Worm (Caenorhabditis elegans) whole organism, L2 larva: Measurements from ENCODE around the gene srd-74.

ENCODE experiments used
- C34F6.9 ChIP-seq: fragments of 150-350 bp; optimal IDR thresholded peaks from 2 replicates; lab custom pipeline; 2014; ENCODE audit warnings: missing biosample characterization, missing genetic modification characterization
- F13H6.1 ChIP-seq: sonication (generic microtip); optimal IDR thresholded peaks from 2 replicates; lab custom pipeline; 2016; ENCODE audit warnings: missing genetic modification characterization, missing compliant biosample characterization
- R02D3.7 ChIP-seq: fragments of 150-350 bp; optimal IDR thresholded peaks from 2 replicates; lab custom pipeline; 2014; ENCODE audit warnings: missing biosample characterization, missing genetic modification characterization
- Y55F3AM.14 ChIP-seq: fragments of 200-800 bp; sonication (Bioruptor generic); optimal IDR thresholded peaks from 2 replicates; lab custom pipeline; 2018; ENCODE audit warnings: mild to moderate bottlenecking, missing genetic modification characterization, missing compliant biosample characterization
- aly-2 ChIP-seq: fragments of 150-350 bp; optimal IDR thresholded peaks from 2 replicates; lab custom pipeline; 2014; ENCODE audit warnings: missing biosample characterization, missing genetic modification characterization
- ama-1 ChIP-seq: fragments of 150-350 bp; optimal IDR thresholded peaks from 2 replicates; lab custom pipeline; 2018; ENCODE audit warnings: inconsistent platforms
- blmp-1 ChIP-seq: sonication (generic microtip); optimal IDR thresholded peaks from 2 replicates; lab custom pipeline; 2017; ENCODE audit warnings: missing genetic modification characterization, mild to moderate bottlenecking, missing compliant biosample characterization, antibody characterized with exemption, moderate library complexity; ENCODE audit not compliant: insufficient read depth
- ceh-16 ChIP-seq: fragments of 150-350 bp; optimal IDR thresholded peaks from 2 replicates; lab custom pipeline; 2014; ENCODE audit warnings: missing biosample characterization, missing genetic modification characterization
- crh-2 ChIP-seq: sonication (generic microtip); optimal IDR thresholded peaks from 2 replicates; lab custom pipeline; 2017; ENCODE audit warnings: missing biosample characterization, missing genetic modification characterization
- egl-27 ChIP-seq: sonication (generic microtip); optimal IDR thresholded peaks from 3 replicates; lab custom pipeline; 2017; ENCODE audit warnings: missing biosample characterization, missing genetic modification reagents, missing genetic modification characterization
- elt-1 ChIP-seq: fragments of 150-350 bp; optimal IDR thresholded peaks from 2 replicates; lab custom pipeline; 2014; ENCODE audit warnings: missing biosample characterization, missing genetic modification characterization
- fos-1 ChIP-seq: fragments of 150-350 bp; optimal IDR thresholded peaks from 2 replicates; lab custom pipeline; 2014; ENCODE audit warnings: missing biosample characterization, missing genetic modification characterization
- gmeb-1 ChIP-seq: fragments of 150-350 bp; optimal IDR thresholded peaks from 2 replicates; lab custom pipeline; 2014; ENCODE audit warnings: missing biosample characterization, missing genetic modification characterization
- lin-11 ChIP-seq: fragments of 150-350 bp; sonication (generic microtip); optimal IDR thresholded peaks from 2 replicates; lab custom pipeline; 2014; ENCODE audit warnings: missing biosample characterization, missing genetic modification characterization, inconsistent platforms, mixed read lengths
- lin-13 ChIP-seq: fragments of 150-350 bp; optimal IDR thresholded peaks from 2 replicates; lab custom pipeline; 2014; ENCODE audit warnings: missing biosample characterization, missing genetic modification reagents, missing genetic modification characterization
- lin-39 ChIP-seq: fragments of 150-350 bp; optimal IDR thresholded peaks from 2 replicates; lab custom pipeline; 2014; ENCODE audit warnings: missing biosample characterization, missing genetic modification reagents, missing genetic modification characterization
- lsy-2 ChIP-seq, 2 experiments: fragments of 150-350 bp in 1 of 2; sonication (generic microtip) in 1 of 2; optimal IDR thresholded peaks; 2 replicates each; lab custom pipeline; 2014 to 2017; ENCODE audit warnings: missing biosample characterization in 2 of 2, missing genetic modification characterization in 2 of 2
- mab-5 ChIP-seq: fragments of 150-350 bp; optimal IDR thresholded peaks from 2 replicates; lab custom pipeline; 2014; ENCODE audit warnings: missing biosample characterization, missing genetic modification characterization
- mdl-1 ChIP-seq, 2 experiments: fragments of 150-350 bp in 1 of 2; sonication (generic microtip) in 1 of 2; optimal IDR thresholded peaks; 2 replicates each; lab custom pipeline; 2017; ENCODE audit warnings: missing biosample characterization in 2 of 2, missing genetic modification characterization in 2 of 2
- nhr-10 ChIP-seq: sonication (generic microtip); optimal IDR thresholded peaks from 2 replicates; lab custom pipeline; 2017; ENCODE audit warnings: missing biosample characterization, missing genetic modification characterization
- nhr-129 ChIP-seq: fragments of 150-350 bp; optimal IDR thresholded peaks from 2 replicates; lab custom pipeline; 2014; ENCODE audit warnings: missing biosample characterization, missing genetic modification characterization
- nhr-21 ChIP-seq: fragments of 150-350 bp; optimal IDR thresholded peaks from 2 replicates; lab custom pipeline; 2014; ENCODE audit warnings: missing biosample characterization, missing genetic modification characterization
- nhr-23 ChIP-seq: fragments of 150-350 bp; optimal IDR thresholded peaks from 2 replicates; lab custom pipeline; 2014; ENCODE audit warnings: missing biosample characterization, missing genetic modification reagents, missing genetic modification characterization
- nhr-237 ChIP-seq: fragments of 150-350 bp; optimal IDR thresholded peaks from 2 replicates; lab custom pipeline; 2014; ENCODE audit warnings: missing biosample characterization, missing genetic modification characterization
- nhr-25 ChIP-seq: fragments of 150-350 bp; sonication (generic microtip); optimal IDR thresholded peaks from 3 replicates; lab custom pipeline; 2014; ENCODE audit warnings: missing biosample characterization, missing genetic modification characterization
- nhr-6 ChIP-seq: fragments of 150-350 bp; optimal IDR thresholded peaks from 2 replicates; lab custom pipeline; 2014; ENCODE audit warnings: missing biosample characterization, missing genetic modification characterization
- nhr-77 ChIP-seq: fragments of 150-350 bp; optimal IDR thresholded peaks from 2 replicates; lab custom pipeline; 2014; ENCODE audit warnings: missing biosample characterization, missing genetic modification characterization
- peb-1 ChIP-seq: fragments of 150-350 bp; optimal IDR thresholded peaks from 2 replicates; lab custom pipeline; 2014; ENCODE audit warnings: missing biosample characterization, missing genetic modification characterization
- sem-4 ChIP-seq: fragments of 150-350 bp; optimal IDR thresholded peaks from 2 replicates; lab custom pipeline; 2014; ENCODE audit warnings: missing biosample characterization, missing genetic modification reagents, missing genetic modification characterization
- sma-3 ChIP-seq: sonication (generic microtip); optimal IDR thresholded peaks from 2 replicates; lab custom pipeline; 2016; ENCODE audit warnings: missing genetic modification reagents, missing genetic modification characterization, missing compliant biosample characterization
- sma-9 ChIP-seq, 2 experiments: fragments of 150-350 bp in 1 of 2; sonication (generic microtip) in 1 of 2; optimal IDR thresholded peaks; 2 replicates each; lab custom pipeline; 2014 to 2016; ENCODE audit warnings: missing genetic modification characterization in 2 of 2, mild to moderate bottlenecking in 1 of 2, missing biosample characterization in 1 of 2, missing compliant biosample characterization in 1 of 2, missing genetic modification reagents in 1 of 2, moderate library complexity in 1 of 2
- snpc-4 ChIP-seq: fragments of 150-350 bp; optimal IDR thresholded peaks from 2 replicates; lab custom pipeline; 2014; ENCODE audit warnings: missing biosample characterization, missing genetic modification characterization
- unc-55 ChIP-seq: fragments of 150-350 bp; sonication (generic microtip); optimal IDR thresholded peaks from 3 replicates; lab custom pipeline; 2014; ENCODE audit warnings: missing biosample characterization, missing genetic modification reagents, missing genetic modification characterization
- unc-62 ChIP-seq: fragments of 150-350 bp; optimal IDR thresholded peaks from 2 replicates; lab custom pipeline; 2014; ENCODE audit warnings: missing biosample characterization, missing genetic modification reagents, missing genetic modification characterization
- zag-1 ChIP-seq: fragments of 150-350 bp; optimal IDR thresholded peaks from 2 replicates; lab custom pipeline; 2014; ENCODE audit warnings: missing biosample characterization, missing genetic modification characterization
- ztf-1 ChIP-seq: fragments of 200-800 bp; sonication (Bioruptor generic); conservative IDR thresholded peaks from 2 replicates; pipeline ENCODE4 v1.3.6; 2022; ENCODE audit warnings: missing genetic modification characterization, missing compliant biosample characterization
- ztf-4 ChIP-seq: fragments of 150-350 bp; optimal IDR thresholded peaks from 2 replicates; lab custom pipeline; 2014; ENCODE audit warnings: missing biosample characterization, missing genetic modification characterization

srd-74 gene

ce11 chrIII:11811839-11812238 is 29.9 kb downstream of the srd-74 start:
- TF ChIP-seq fos-1 (tag; lab: Kevin White, UChicago) (peak; percentile 6), C34F6.9 (tag; lab: Kevin White, UChicago) (no peak), mdl-1 (tag; optimal IDR thresholded peaks at IDR 0.05; lab: Kevin White, UChicago) (no peak), ztf-4 (tag; lab: Kevin White, UChicago) (no peak), nhr-21 (tag; lab: Kevin White, UChicago) (peak; percentile 42), gmeb-1 (tag; lab: Kevin White, UChicago) (no peak), nhr-23 (no peak), nhr-129 (tag; lab: Kevin White, UChicago) (peak; percentile 40), nhr-6 (tag; lab: Kevin White, UChicago) (no peak), nhr-25 (peak; percentile 56), ztf-1 (GFP tag; lab: Robert Waterston, UW) (no peak), Y55F3AM.14 (GFP tag; lab: Kevin White, UChicago) (no peak), sma-9 (GFP tag; optimal IDR thresholded peaks at IDR 0.05; lab: Kevin White, UChicago) (peak; percentile 5), sma-9 (tag; optimal IDR thresholded peaks at IDR 0.05; lab: Kevin White, UChicago) (no peak), lsy-2 (tag; optimal IDR thresholded peaks at IDR 0.05; lab: Kevin White, UChicago) (peak in 1 of 2 experiments; percentile 32), sma-3 (peak; percentile 39)

DNA sequence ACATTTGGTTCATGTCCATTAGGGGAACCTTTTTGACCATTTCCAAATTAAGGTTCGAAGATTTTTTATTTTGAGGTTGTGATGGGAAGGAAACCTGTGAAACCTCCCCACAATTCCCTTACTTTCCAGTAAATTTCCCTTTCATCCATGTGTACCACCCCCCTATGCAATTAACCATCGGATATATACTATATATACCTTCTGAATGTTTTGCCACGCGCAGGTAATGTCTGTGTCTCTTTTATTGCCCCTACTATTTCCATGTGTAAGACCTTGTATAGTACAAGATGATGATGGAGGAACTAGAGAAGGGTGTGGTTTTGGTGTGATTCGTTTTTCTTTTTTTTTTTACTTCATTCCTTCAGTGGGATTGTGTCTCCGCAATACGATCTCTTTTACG is 32.8 kb downstream of the srd-74 start:
- TF ChIP-seq lin-39 (no peak), nhr-25 (peak; percentile 39), sma-3 (peak; percentile 37), sem-4 (tag; lab: Kevin White, UChicago) (peak; percentile 64), F13H6.1 (tag; lab: Kevin White, UChicago) (no peak), nhr-6 (tag; lab: Kevin White, UChicago) (peak; percentile 22), sma-9 (GFP tag; optimal IDR thresholded peaks at IDR 0.05; lab: Kevin White, UChicago) (peak; percentile 45), sma-9 (tag; optimal IDR thresholded peaks at IDR 0.05; lab: Kevin White, UChicago) (no peak), blmp-1 (tag; lab: Kevin White, UChicago) (peak; percentile 61)

- no peak for TF ChIP-seq lin-13 (GFP tag; lab: Kevin White, UChicago)
- no peak for TF ChIP-seq zag-1 (tag; lab: Kevin White, UChicago)
- TF ChIP-seq nhr-25: peak; percentile 26
- no peak for TF ChIP-seq R02D3.7 (tag; lab: Kevin White, UChicago)
- TF ChIP-seq aly-2: no peak
- TF ChIP-seq, all 48 proteins: peak for 1
Measured at ce11 chrIII:11816523-11817003, 34.7 kb downstream of the srd-74 start, which contains the start of gene C18D11.1. Gene C18D11.1, plus strand, starts transcription at chrIII:11816573.

ce11 chrIII:11817865-11818264 is 36.0 kb downstream of the srd-74 start:
- TF ChIP-seq snpc-4 (tag; lab: Kevin White, UChicago) (peak; percentile 81), lin-39 (no peak)

DNA sequence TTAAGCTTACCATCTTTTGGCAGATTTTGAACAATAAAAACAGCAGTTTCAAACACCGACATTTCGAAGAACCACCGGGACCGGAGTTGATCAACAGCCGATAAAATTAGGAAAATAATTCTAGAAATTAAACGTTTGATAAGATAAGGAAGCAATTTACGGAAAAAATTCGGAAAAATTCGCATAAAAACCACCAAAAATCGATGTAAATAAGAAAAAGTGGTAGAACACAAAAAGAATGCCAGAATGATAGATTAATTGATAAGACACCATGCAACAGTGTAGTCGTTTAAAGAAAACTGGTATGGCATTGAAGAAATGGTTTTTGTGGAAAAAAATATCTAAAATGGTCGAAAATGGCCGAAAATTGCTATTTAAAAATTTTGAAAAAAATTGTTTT is 40.5 kb downstream of the srd-74 start, which contains the start of gene maa-1:
TSS of gene maa-1 (minus strand) at position 120 of the 400 bp plus-strand sequence.
- TF ChIP-seq fos-1 (tag; lab: Kevin White, UChicago) (peak; percentile 42), C34F6.9 (tag; lab: Kevin White, UChicago) (no peak), crh-2 (tag; lab: Kevin White, UChicago) (peak; percentile 1), Y55F3AM.14 (GFP tag; lab: Kevin White, UChicago) (no peak), gmeb-1 (tag; lab: Kevin White, UChicago) (peak; percentile 9)

DNA sequence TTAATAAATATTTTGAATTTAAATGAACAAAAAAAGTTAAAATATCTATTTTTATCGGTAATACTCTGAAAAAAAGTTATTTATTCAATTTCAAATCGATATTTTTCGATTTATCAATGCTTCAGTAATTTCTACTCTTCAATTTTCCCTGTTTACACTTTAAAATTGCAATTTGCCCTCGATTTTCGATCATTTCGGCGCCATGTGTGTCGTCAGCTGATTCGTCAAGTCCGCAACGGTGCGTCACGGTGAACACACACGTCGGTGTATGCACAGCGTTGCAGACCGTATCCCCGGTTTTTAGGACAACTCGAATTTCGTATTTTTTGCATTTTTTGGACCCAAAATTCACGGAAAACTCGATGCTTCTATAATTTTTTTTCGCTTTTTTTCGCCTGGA is 41.4 kb downstream of the srd-74 start, which contains the start of gene C18D11.3:
TSS of gene C18D11.3 (plus strand) at position 189 of the 400 bp plus-strand sequence.
- TF ChIP-seq ceh-16: peak; percentile 38
- peak; percentile 90 to 98 for TF ChIP-seq lsy-2 (tag; optimal IDR thresholded peaks at IDR 0.05; lab: Kevin White, UChicago)
- peak; percentile 24 for TF ChIP-seq nhr-10 (tag; lab: Kevin White, UChicago)
- TF ChIP-seq zag-1 (tag; lab: Kevin White, UChicago): peak; percentile 16
- peak; percentile 86 for TF ChIP-seq fos-1 (tag; lab: Kevin White, UChicago)
- TF ChIP-seq nhr-21 (tag; lab: Kevin White, UChicago): peak; percentile 77
- TF ChIP-seq gmeb-1 (tag; lab: Kevin White, UChicago): peak; percentile 76
- TF ChIP-seq nhr-237 (tag; lab: Kevin White, UChicago): no peak
- TF ChIP-seq mdl-1 (tag; optimal IDR thresholded peaks at IDR 0.05; lab: Kevin White, UChicago): peak in 1 of 2 experiments; percentile 63
- TF ChIP-seq unc-55 (GFP tag; lab: Kevin White, UChicago): peak; percentile 87
- peak; percentile 81 for TF ChIP-seq F13H6.1 (tag; lab: Kevin White, UChicago)
- TF ChIP-seq lin-13 (GFP tag; lab: Kevin White, UChicago): peak; percentile 84
- peak; percentile 92 for TF ChIP-seq nhr-129 (tag; lab: Kevin White, UChicago)
- no peak for TF ChIP-seq ama-1 (lab: Kevin White, UChicago)
- TF ChIP-seq sma-9 (GFP tag; optimal IDR thresholded peaks at IDR 0.05; lab: Kevin White, UChicago): peak; percentile 90
- no peak for TF ChIP-seq sma-9 (tag; optimal IDR thresholded peaks at IDR 0.05; lab: Kevin White, UChicago)
- TF ChIP-seq snpc-4 (tag; lab: Kevin White, UChicago): peak; percentile 78
- peak; percentile 88 for TF ChIP-seq crh-2 (tag; lab: Kevin White, UChicago)
- peak; percentile 84 for TF ChIP-seq sem-4 (tag; lab: Kevin White, UChicago)
- TF ChIP-seq elt-1: no peak
- TF ChIP-seq egl-27: peak; percentile 60
- TF ChIP-seq sma-3: peak; percentile 82
- TF ChIP-seq C34F6.9 (tag; lab: Kevin White, UChicago): peak; percentile 94
- peak; percentile 49 for TF ChIP-seq ztf-4 (tag; lab: Kevin White, UChicago)
- peak; percentile 90 for TF ChIP-seq lin-11 (tag; lab: Kevin White, UChicago)
- no peak for TF ChIP-seq peb-1
- TF ChIP-seq mab-5 (tag; lab: Kevin White, UChicago): no peak
- no peak for TF ChIP-seq R02D3.7 (tag; lab: Kevin White, UChicago)
- no peak for TF ChIP-seq nhr-77
- TF ChIP-seq unc-62: no peak
- TF ChIP-seq lin-39: no peak
